Worm (Caenorhabditis elegans): ENCODE data around the gene str-89.

- TF ChIP-seq nhr-77 (tag; optimal IDR thresholded peaks at IDR 0.05) (no peak), unc-62 (GFP tag; optimal IDR thresholded peaks at IDR 0.05 in 1 of 2) (no peak), unc-62 (tag; optimal IDR thresholded peaks at IDR 0.05) (no peak), nhr-11 (tag; optimal IDR thresholded peaks at IDR 0.05) (no peak), pqm-1 (tag; optimal IDR thresholded peaks at IDR 0.05) (no peak), nhr-41 (GFP tag; IDR thresholded peaks at IDR 0.05) (no peak), mdl-1 (tag; optimal IDR thresholded peaks at IDR 0.05) (no peak), zag-1 (tag; optimal IDR thresholded peaks at IDR 0.05) (no peak), vab-7 (GFP tag; IDR thresholded peaks at IDR 0.05) (no peak), pha-4 (GFP tag; IDR thresholded peaks at IDR 0.05) (no peak), pha-4 (tag; optimal IDR thresholded peaks at IDR 0.05) (no peak)
Observed at ce11 chrV:17700728-17701262, 32.2 kb downstream of the str-89 start, which contains the start of the genes Y26G10.5 and srh-32.
